Fruit fly (Drosophila melanogaster) whole organism, embryonic: ENCODE results near the gene STUB1.

Source experiments
- Antp ChIP-seq: fragments of 200-800 bp; sonication (Bioruptor generic); optimal IDR thresholded peaks from 3 replicates; lab custom pipeline; 2016; ENCODE audit warnings: missing biosample characterization, missing genetic modification characterization
- CG1233 ChIP-seq: fragments of 200-800 bp; sonication (Bioruptor generic); optimal IDR thresholded peaks from 4 replicates; lab custom pipeline; 2018; ENCODE audit warnings: missing biosample characterization, mild to moderate bottlenecking, missing genetic modification characterization
- CG13287 ChIP-seq: fragments of 200-800 bp; sonication (Bioruptor generic); IDR thresholded peaks from 2 replicates; pipeline ENCODE4 v1.3.6; 2022; ENCODE audit warnings: missing biosample characterization, missing genetic modification characterization; ENCODE audit not compliant: partially characterized antibody
- CG14014 ChIP-seq: fragments of 200-800 bp; sonication (Bioruptor generic); IDR thresholded peaks from 2 replicates; pipeline ENCODE4 v1.3.6; 2022; ENCODE audit warnings: missing biosample characterization, missing genetic modification characterization
- CG1647 ChIP-seq: fragments of 200-800 bp; sonication (Bioruptor generic); optimal IDR thresholded peaks from 3 replicates; lab custom pipeline; 2016; ENCODE audit warnings: missing biosample characterization, missing genetic modification characterization
- CG1792 ChIP-seq: fragments of 200-800 bp; sonication (Bioruptor generic); optimal IDR thresholded peaks from 2 replicates; lab custom pipeline; 2016; ENCODE audit warnings: missing biosample characterization, missing genetic modification characterization
- CG2116 ChIP-seq: fragments of 200-800 bp; sonication (Bioruptor generic); optimal IDR thresholded peaks from 3 replicates; lab custom pipeline; 2018; ENCODE audit warnings: missing biosample characterization, mild to moderate bottlenecking, missing genetic modification characterization
- CG2199 ChIP-seq: fragments of 200-800 bp; sonication (Bioruptor generic); IDR thresholded peaks from 3 replicates; pipeline ENCODE4 v1.3.6; 2022; ENCODE audit warnings: missing biosample characterization, missing genetic modification characterization
- CG30020 ChIP-seq: fragments of 200-800 bp; optimal IDR thresholded peaks from 2 replicates; lab custom pipeline; 2019; ENCODE audit warnings: missing biosample characterization, mild to moderate bottlenecking, missing genetic modification characterization, moderate library complexity
- CG4424 ChIP-seq: fragments of 200-800 bp; sonication (Bioruptor generic); optimal IDR thresholded peaks from 3 replicates; lab custom pipeline; 2016; ENCODE audit warnings: missing biosample characterization, missing genetic modification characterization
- CG5180 ChIP-seq: fragments of 200-800 bp; sonication (Bioruptor generic); optimal IDR thresholded peaks from 3 replicates; lab custom pipeline; 2017; ENCODE audit warnings: missing biosample characterization, missing genetic modification characterization, mild to moderate bottlenecking, moderate library complexity, missing genetic modification reagents
- CG6272 ChIP-seq: fragments of 200-800 bp; sonication (Bioruptor generic); IDR thresholded peaks from 2 replicates; pipeline ENCODE4 v1.3.6; 2022; ENCODE audit warnings: missing biosample characterization, missing genetic modification characterization
- CG8765 ChIP-seq: fragments of 200-800 bp; sonication (Bioruptor generic); IDR thresholded peaks from 2 replicates; pipeline ENCODE4 v1.3.6; 2022; ENCODE audit warnings: missing biosample characterization, missing genetic modification characterization
- CoRest ChIP-seq: fragments of 200-800 bp; sonication (Bioruptor generic); optimal IDR thresholded peaks from 3 replicates; lab custom pipeline; 2018; ENCODE audit warnings: missing biosample characterization, mild to moderate bottlenecking, missing genetic modification characterization, moderate library complexity
- Dref ChIP-seq: fragments of 200-800 bp; sonication (Bioruptor generic); IDR thresholded peaks from 2 replicates; pipeline ENCODE4 v1.3.6; 2022; ENCODE audit warnings: missing biosample characterization, missing genetic modification characterization
- Fer1 ChIP-seq: fragments of 200-800 bp; sonication (Bioruptor generic); optimal IDR thresholded peaks from 2 replicates; lab custom pipeline; 2017; ENCODE audit warnings: missing biosample characterization, mild to moderate bottlenecking, missing genetic modification characterization
- HHEX ChIP-seq: fragments of 200-800 bp; sonication (Bioruptor generic); optimal IDR thresholded peaks from 3 replicates; lab custom pipeline; 2017; ENCODE audit warnings: missing biosample characterization, mild to moderate bottlenecking, missing genetic modification characterization, missing genetic modification reagents
- MBD-R2 ChIP-seq: fragments of 200-800 bp; sonication (Bioruptor generic); IDR thresholded peaks from 2 replicates; pipeline ENCODE4 v1.3.6; 2022; ENCODE audit warnings: missing biosample characterization, missing genetic modification characterization
- Med ChIP-seq: fragments of 200-800 bp; sonication (Bioruptor generic); peaks from one replicate; lab custom pipeline; 2016; ENCODE audit warnings: missing biosample characterization, missing genetic modification characterization, mild to moderate bottlenecking, inconsistent platforms, moderate library complexity
- Mrtf ChIP-seq: fragments of 200-800 bp; sonication (Bioruptor generic); IDR thresholded peaks from 3 replicates; pipeline ENCODE4 v1.3.6; 2022; ENCODE audit warnings: missing biosample characterization, missing genetic modification characterization
- Nf-YB ChIP-seq: fragments of 200-800 bp; sonication (Bioruptor generic); optimal IDR thresholded peaks from 3 replicates; lab custom pipeline; 2019; ENCODE audit warnings: missing biosample characterization, mild to moderate bottlenecking, missing genetic modification characterization, moderate library complexity
- Optix ChIP-seq: fragments of 200-800 bp; sonication (Bioruptor generic); IDR thresholded peaks from 3 replicates; pipeline ENCODE4 v1.3.6; 2022; ENCODE audit warnings: missing biosample characterization, missing genetic modification characterization
- Scr ChIP-seq: fragments of 200-800 bp; sonication (Bioruptor generic); IDR thresholded peaks from 2 replicates; pipeline ENCODE4 v1.3.6; 2022; ENCODE audit warnings: missing biosample characterization, missing genetic modification characterization; ENCODE audit not compliant: partially characterized antibody
- Side ChIP-seq: fragments of 200-800 bp; sonication (Bioruptor generic); optimal IDR thresholded peaks from 2 replicates; lab custom pipeline; 2016; ENCODE audit warnings: missing biosample characterization, missing genetic modification characterization
- Sox102F ChIP-seq: fragments of 200-800 bp; sonication (Bioruptor generic); optimal IDR thresholded peaks from 2 replicates; lab custom pipeline; 2018; ENCODE audit warnings: missing biosample characterization, mild to moderate bottlenecking, missing genetic modification characterization, moderate library complexity
- Sry-β ChIP-seq: fragments of 200-800 bp; sonication (Bioruptor generic); optimal IDR thresholded peaks from 2 replicates; lab custom pipeline; 2018; ENCODE audit warnings: missing biosample characterization, mild to moderate bottlenecking, missing genetic modification characterization, moderate library complexity
- Xbp1 ChIP-seq: fragments of 200-800 bp; sonication (Bioruptor generic); optimal IDR thresholded peaks from 3 replicates; lab custom pipeline; 2016; ENCODE audit warnings: missing biosample characterization, mild to moderate bottlenecking, missing genetic modification characterization
- amos ChIP-seq: fragments of 200-800 bp; sonication (Bioruptor generic); IDR thresholded peaks from 2 replicates; pipeline ENCODE4 v1.3.6; 2022; ENCODE audit warnings: missing biosample characterization, missing genetic modification characterization; ENCODE audit not compliant: partially characterized antibody
- caup ChIP-seq: fragments of 200-800 bp; sonication (Bioruptor generic); optimal IDR thresholded peaks from 3 replicates; lab custom pipeline; 2017; ENCODE audit warnings: missing biosample characterization, mild to moderate bottlenecking, missing genetic modification characterization, moderate library complexity; ENCODE audit not compliant: severe bottlenecking
- chinmo ChIP-seq: fragments of 200-800 bp; sonication (Bioruptor generic); IDR thresholded peaks from 4 replicates; pipeline ENCODE4 v1.3.6; 2022; ENCODE audit warnings: missing biosample characterization, missing genetic modification characterization; ENCODE audit not compliant: partially characterized antibody
- ewg ChIP-seq: fragments of 200-800 bp; sonication (Bioruptor generic); optimal IDR thresholded peaks from 3 replicates; lab custom pipeline; 2017; ENCODE audit warnings: mild to moderate bottlenecking, missing biosample characterization, missing genetic modification reagents, missing genetic modification characterization
- hbn ChIP-seq: fragments of 200-800 bp; sonication (Bioruptor generic); IDR thresholded peaks from 2 replicates; pipeline ENCODE4 v1.3.6; 2022; ENCODE audit warnings: missing biosample characterization, missing genetic modification characterization; ENCODE audit not compliant: partially characterized antibody
- knrl ChIP-seq: fragments of 200-800 bp; sonication (Bioruptor generic); IDR thresholded peaks from 3 replicates; pipeline ENCODE4 v1.3.6; 2022; ENCODE audit warnings: missing biosample characterization, missing genetic modification characterization; ENCODE audit not compliant: partially characterized antibody
- lilli ChIP-seq: fragments of 200-800 bp; sonication (Bioruptor generic); optimal IDR thresholded peaks from 3 replicates; lab custom pipeline; 2016; ENCODE audit warnings: missing biosample characterization, missing genetic modification characterization
- lmd ChIP-seq: fragments of 200-800 bp; sonication (Bioruptor generic); IDR thresholded peaks from 2 replicates; pipeline ENCODE4 v1.3.6; 2022; ENCODE audit warnings: missing biosample characterization, missing genetic modification characterization
- mam ChIP-seq: fragments of 200-800 bp; sonication (Bioruptor generic); optimal IDR thresholded peaks from 3 replicates; lab custom pipeline; 2016; ENCODE audit warnings: missing biosample characterization, missing genetic modification characterization
- nmo ChIP-seq: fragments of 200-800 bp; sonication (Bioruptor generic); optimal IDR thresholded peaks from 2 replicates; lab custom pipeline; 2018; ENCODE audit warnings: missing biosample characterization, mild to moderate bottlenecking, missing genetic modification characterization, moderate library complexity
- otp ChIP-seq: fragments of 200-800 bp; sonication (Bioruptor generic); IDR thresholded peaks from 3 replicates; pipeline ENCODE4, ENCODE4 v1.3.6; 2022; ENCODE audit warnings: missing biosample characterization, missing genetic modification characterization
- p53 ChIP-seq: fragments of 200-800 bp; sonication (Bioruptor generic); optimal IDR thresholded peaks from 2 replicates; lab custom pipeline; 2016; ENCODE audit warnings: missing biosample characterization, missing genetic modification characterization
- phol ChIP-seq: fragments of 200-800 bp; sonication (Bioruptor generic); optimal IDR thresholded peaks from 3 replicates; lab custom pipeline; 2018; ENCODE audit warnings: missing biosample characterization, mild to moderate bottlenecking, missing genetic modification characterization, moderate library complexity
- pnt ChIP-seq: fragments of 200-800 bp; sonication (Bioruptor generic); optimal IDR thresholded peaks from 3 replicates; lab custom pipeline; 2016; ENCODE audit warnings: missing biosample characterization, missing genetic modification characterization
- pzg ChIP-seq: fragments of 200-800 bp; sonication (Bioruptor generic); optimal IDR thresholded peaks from 3 replicates; lab custom pipeline; 2018; ENCODE audit warnings: missing biosample characterization, mild to moderate bottlenecking, missing genetic modification characterization, moderate library complexity
- repo ChIP-seq: fragments of 200-800 bp; sonication (Bioruptor generic); optimal IDR thresholded peaks from 2 replicates; lab custom pipeline; 2016; ENCODE audit warnings: missing biosample characterization, missing genetic modification characterization
- rib ChIP-seq: fragments of 200-800 bp; sonication (Bioruptor generic); IDR thresholded peaks from 2 replicates; pipeline ENCODE4 v1.3.6; 2022; ENCODE audit warnings: missing biosample characterization, missing genetic modification characterization
- sens ChIP-seq: fragments of 200-800 bp; sonication (Bioruptor generic); peaks from one replicate; lab custom pipeline; 2016; ENCODE audit warnings: missing biosample characterization, missing genetic modification characterization
- sob ChIP-seq: fragments of 200-800 bp; sonication (Bioruptor generic); IDR thresholded peaks from 2 replicates; pipeline ENCODE4 v1.3.6; 2022; ENCODE audit warnings: missing biosample characterization, missing genetic modification characterization
- ssp ChIP-seq: fragments of 200-800 bp; sonication (Bioruptor generic); IDR thresholded peaks from 2 replicates; pipeline ENCODE4 v1.3.6; 2022; ENCODE audit warnings: missing biosample characterization, missing genetic modification characterization
- vfl ChIP-seq: fragments of 200-800 bp; sonication (Bioruptor generic); optimal IDR thresholded peaks from 2 replicates; lab custom pipeline; 2016; ENCODE audit warnings: missing biosample characterization, missing genetic modification characterization
- zfh2 ChIP-seq: fragments of 200-800 bp; sonication (Bioruptor generic); optimal IDR thresholded peaks from 2 replicates; lab custom pipeline; 2016; ENCODE audit warnings: missing biosample characterization, missing genetic modification characterization

Gene STUB1

DNA sequence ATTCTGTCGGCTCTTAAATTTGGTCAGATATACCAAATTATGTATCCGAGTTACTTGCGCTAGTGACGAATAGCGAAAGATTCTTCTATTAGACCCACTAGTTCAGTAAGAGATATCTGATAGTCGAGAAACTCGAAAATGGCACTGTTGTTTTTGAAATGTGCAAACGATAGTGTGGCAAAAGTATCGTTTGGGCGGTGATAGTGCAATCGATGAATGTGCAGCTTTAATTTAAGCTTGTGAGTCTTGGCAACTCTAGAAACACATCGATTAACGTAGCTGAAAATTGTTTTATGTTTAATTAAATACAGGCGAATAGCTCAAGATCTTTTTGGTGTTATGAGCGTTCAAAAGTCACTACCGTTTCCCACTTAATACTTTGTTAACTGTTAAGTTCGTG, at the start of gene STUB1 (continued):
- TF ChIP-seq CG14014 (GFP tag; lab: Robert Waterston, UW) (0 out of 2 replicates have a peak, but pooled peaks have one; percentile 14), CG2116 (GFP tag; lab: Kevin White, UChicago) (peak; percentile 65), CG8765 (GFP tag; lab: Robert Waterston, UW) (no peak), CG6272 (GFP tag; lab: Robert Waterston, UW) (peak; percentile 31; the same call in 1 of the 2 replicates), mam (GFP tag; lab: Kevin White, UChicago) (peak; percentile 43), p53 (GFP tag; lab: Kevin White, UChicago) (no peak), sens (no peak), Optix (GFP tag; lab: Robert Waterston, UW) (no peak), Sry-β (GFP tag; lab: Kevin White, UChicago) (no peak), ssp (0 out of 2 replicates have a peak, but pooled peaks have one; percentile 18), sob (peak; percentile 61), otp (no peak), vfl (peak; percentile 25), zfh2 (GFP tag; lab: Kevin White, UChicago) (peak; percentile 57), phol (peak; percentile 19), repo (GFP tag; lab: Kevin White, UChicago) (peak; percentile 8), Mrtf (GFP tag; lab: Robert Waterston, UW) (no peak), chinmo (GFP tag; lab: Robert Waterston, UW) (peak; percentile 99), Antp (GFP tag; lab: Kevin White, UChicago) (peak; percentile 55), CG13287 (GFP tag; lab: Robert Waterston, UW) (peak; percentile 99), CG4424 (GFP tag; lab: Kevin White, UChicago) (no peak), hbn (GFP tag; lab: Robert Waterston, UW) (peak; percentile 97), Scr (GFP tag; lab: Robert Waterston, UW) (peak; percentile 96), CG5180 (GFP tag; lab: Kevin White, UChicago) (no peak), lmd (no peak), pzg (peak; percentile 90), Xbp1 (peak; percentile 16), Sox102F (GFP tag; lab: Kevin White, UChicago) (no peak), knrl (GFP tag; lab: Robert Waterston, UW) (peak; percentile 97), CG30020 (peak; percentile 62), CG2199 (GFP tag; lab: Robert Waterston, UW) (0 out of 3 replicates have a peak, but pooled peaks have one; percentile 44), lilli (peak; percentile 31), CG1647 (GFP tag; lab: Kevin White, UChicago) (no peak), pnt (GFP tag; lab: Kevin White, UChicago) (no peak), Med (peak; percentile 80), CG1233 (no peak), Nf-YB (GFP tag; lab: Kevin White, UChicago) (no peak), rib (GFP tag; lab: Robert Waterston, UW) (peak; percentile 42; the same call in 1 of the 2 replicates), CG1792 (GFP tag; lab: Kevin White, UChicago) (no peak), nmo (peak; percentile 9), Fer1 (GFP tag; lab: Kevin White, UChicago) (peak; percentile 26), amos (GFP tag; lab: Robert Waterston, UW) (peak; percentile 98; the same call in 1 of the 2 replicates), CoRest (tag; lab: Kevin White, UChicago) (peak; percentile 28), HHEX (GFP tag; lab: Kevin White, UChicago) (no peak), ewg (GFP tag; lab: Kevin White, UChicago) (peak; percentile 2), MBD-R2 (peak; percentile 91), caup (GFP tag; lab: Kevin White, UChicago) (no peak), Side (GFP tag; lab: Kevin White, UChicago) (peak; percentile 4), Dref (peak; percentile 94)
